Worm (Caenorhabditis elegans): ENCODE results near the gene W01B6.8.

W01B6.8 gene

ce11 chrIV:10048268-10048667 lies 35.9 kb downstream of the W01B6.8 start:
- TF ChIP-seq ttx-3 (tag; optimal IDR thresholded peaks at IDR 0.05) = no peak
- no peak for TF ChIP-seq dve-1 (tag; optimal IDR thresholded peaks at IDR 0.05)
- no peak for TF ChIP-seq zip-5 (tag; optimal IDR thresholded peaks at IDR 0.05)

- TF ChIP-seq C08G9.2 (tag; optimal IDR thresholded peaks at IDR 0.05) = no peak
- TF ChIP-seq npax-4 (tag; optimal IDR thresholded peaks at IDR 0.05) = no peak
- TF ChIP-seq tbx-2 (tag; optimal IDR thresholded peaks at IDR 0.05) = no peak
- no peak for TF ChIP-seq eyg-1 (tag; optimal IDR thresholded peaks at IDR 0.05)
- TF ChIP-seq pag-3 (tag; optimal IDR thresholded peaks at IDR 0.05; ENCODE audit: borderline replicate concordance) = no peak
- TF ChIP-seq ztf-16 (tag; optimal IDR thresholded peaks at IDR 0.05) = no peak
- TF ChIP-seq sdc-2 (tag; optimal IDR thresholded peaks at IDR 0.05) = no peak
- no peak for TF ChIP-seq unc-55 (GFP tag; optimal IDR thresholded peaks at IDR 0.05)
- TF ChIP-seq hlh-13 (GFP tag; optimal IDR thresholded peaks at IDR 0.05) = no peak
- TF ChIP-seq elt-2 (tag; optimal IDR thresholded peaks at IDR 0.05) = no peak
- no peak for TF ChIP-seq dmd-4 (tag; optimal IDR thresholded peaks at IDR 0.05; ENCODE audit: borderline replicate concordance)
- TF ChIP-seq mec-3 (tag; optimal IDR thresholded peaks at IDR 0.05; ENCODE audit: borderline replicate concordance) = no peak
- TF ChIP-seq ceh-9 (tag; optimal IDR thresholded peaks at IDR 0.05) = no peak
- no peak for TF ChIP-seq hlh-8 (tag; optimal IDR thresholded peaks at IDR 0.05)
- TF ChIP-seq pax-1 (tag; optimal IDR thresholded peaks at IDR 0.05) = no peak
- TF ChIP-seq rnt-1 (tag; optimal IDR thresholded peaks at IDR 0.05) = no peak
- TF ChIP-seq dve-1 (tag; optimal IDR thresholded peaks at IDR 0.05) = no peak
Observed at ce11 chrIV:10047108-10047507, 37.1 kb downstream of the W01B6.8 start, which contains the start of gene T04B2.3. T04B2.3 (plus strand) TSS chrIV:10047408.

- TF ChIP-seq pha-2 (tag; optimal IDR thresholded peaks at IDR 0.05) = no peak
- no peak for TF ChIP-seq ceh-2 (tag; optimal IDR thresholded peaks at IDR 0.05)
- no peak for TF ChIP-seq ref-2 (tag; optimal IDR thresholded peaks at IDR 0.05)
- TF ChIP-seq eyg-1 (tag; optimal IDR thresholded peaks at IDR 0.05) = no peak
- no peak for TF ChIP-seq ceh-34 (tag; optimal IDR thresholded peaks at IDR 0.05)
- no peak for TF ChIP-seq tbx-7 (tag; optimal IDR thresholded peaks at IDR 0.05)
- no peak for TF ChIP-seq hlh-30 (tag; optimal IDR thresholded peaks at IDR 0.05; ENCODE audit: insufficient read depth)
- TF ChIP-seq syd-9 (tag; optimal IDR thresholded peaks at IDR 0.05) = no peak
- TF ChIP-seq ttx-3 (tag; optimal IDR thresholded peaks at IDR 0.05) = no peak
- TF ChIP-seq madf-2 (tag; optimal IDR thresholded peaks at IDR 0.05) = no peak
- no peak for TF ChIP-seq unc-3 (GFP tag; conservative IDR thresholded peaks at IDR 0.05)
- TF ChIP-seq unc-3 (tag; optimal IDR thresholded peaks at IDR 0.05) = no peak
- TF ChIP-seq ceh-30 (tag; optimal IDR thresholded peaks at IDR 0.05) = no peak
Observed at ce11 chrIV:10046005-10046404, 38.2 kb downstream of the W01B6.8 start.

ce11 chrIV:10042881-10043280 lies 41.3 kb downstream of the W01B6.8 start, which contains the start of gene frk-1:
frk-1 (plus strand) TSS chrIV:10043181.
- no peak for TF ChIP-seq mec-3 (tag; optimal IDR thresholded peaks at IDR 0.05; ENCODE audit: borderline replicate concordance)
- no peak for TF ChIP-seq hlh-15 (tag; optimal IDR thresholded peaks at IDR 0.05)
- TF ChIP-seq rnt-1 (tag; optimal IDR thresholded peaks at IDR 0.05) = no peak
- TF ChIP-seq Y22D7AL.16 (tag; optimal IDR thresholded peaks at IDR 0.05) = no peak
- TF ChIP-seq unc-55 (GFP tag; optimal IDR thresholded peaks at IDR 0.05) = no peak
- TF ChIP-seq fkh-6 (tag; optimal IDR thresholded peaks at IDR 0.05) = no peak
- no peak for TF ChIP-seq npax-4 (tag; optimal IDR thresholded peaks at IDR 0.05)
- TF ChIP-seq ceh-18 (tag; optimal IDR thresholded peaks at IDR 0.05) = no peak
- no peak for TF ChIP-seq unc-86 (tag; optimal IDR thresholded peaks at IDR 0.05)

- TF ChIP-seq syd-9 (tag; optimal IDR thresholded peaks at IDR 0.05) = no peak
- no peak for TF ChIP-seq nhr-232 (tag; optimal IDR thresholded peaks at IDR 0.05)
- TF ChIP-seq madf-2 (tag; optimal IDR thresholded peaks at IDR 0.05) = no peak
- no peak for TF ChIP-seq hlh-30 (tag; optimal IDR thresholded peaks at IDR 0.05; ENCODE audit: insufficient read depth)
- TF ChIP-seq pag-3 (tag; optimal IDR thresholded peaks at IDR 0.05; ENCODE audit: borderline replicate concordance) = no peak
- TF ChIP-seq odd-2 (tag; optimal IDR thresholded peaks at IDR 0.05) = no peak
- TF ChIP-seq che-1 (tag; optimal IDR thresholded peaks at IDR 0.05) = no peak
- TF ChIP-seq ceh-2 (tag; optimal IDR thresholded peaks at IDR 0.05) = no peak
- TF ChIP-seq hlh-13 (GFP tag; optimal IDR thresholded peaks at IDR 0.05) = no peak
- TF ChIP-seq hlh-8 (tag; optimal IDR thresholded peaks at IDR 0.05) = no peak
- no peak for TF ChIP-seq hlh-6 (tag; optimal IDR thresholded peaks at IDR 0.05)
- TF ChIP-seq fax-1 (tag; optimal IDR thresholded peaks at IDR 0.05) = no peak
- no peak for TF ChIP-seq unc-55 (GFP tag; optimal IDR thresholded peaks at IDR 0.05)
Observed at ce11 chrIV:10040803-10041202, 43.4 kb downstream of the W01B6.8 start, which contains the start of gene dhs-31. dhs-31 (minus strand) TSS chrIV:10040903.
